Fruit fly (Drosophila melanogaster): ENCODE results near the gene stai.

dm6 chr2L:6074314-6074713 is 25.9 kb upstream of the stai start:
- TF ChIP-seq psq (optimal IDR thresholded peaks at IDR 0.05) (no peak), usp (GFP tag; optimal IDR thresholded peaks at IDR 0.05) (no peak), EcR (GFP tag; optimal IDR thresholded peaks at IDR 0.05) (no peak)

All from whole organism.